Fruit fly (Drosophila melanogaster): ENCODE measurements around the gene CG6462.

The CG6462 gene

dm6 chr3L:6059062-6059708 lies 22.3 kb downstream of the CG6462 start, which contains the start of gene CG6592 (continued):
- TF ChIP-seq CG12769 (tag; optimal IDR thresholded peaks at IDR 0.05) (no peak), CG10274 (GFP tag; optimal IDR thresholded peaks at IDR 0.05) (no peak), Eip74EF (GFP tag; optimal IDR thresholded peaks at IDR 0.05) (peak in 1 of 2 experiments; percentile 24), Six4 (GFP tag; optimal IDR thresholded peaks at IDR 0.05) (no peak), CG6765 (GFP tag; optimal IDR thresholded peaks at IDR 0.05) (no peak), CTCF (GFP tag; optimal IDR thresholded peaks at IDR 0.05) (no peak), HmgD (GFP tag; optimal IDR thresholded peaks at IDR 0.05) (peak; percentile 48), CG31441 (GFP tag; IDR thresholded peaks at IDR 0.05) (0 out of 2 replicates have a peak, but pooled peaks have one; percentile 40), CG2712 (tag; optimal IDR thresholded peaks at IDR 0.05) (no peak), CG3847 (GFP tag; IDR thresholded peaks at IDR 0.05) (no peak), luna (GFP tag; optimal IDR thresholded peaks at IDR 0.05) (no peak), BEAF-32 (GFP tag; optimal IDR thresholded peaks at IDR 0.05) (peak; percentile 11), CG4820 (GFP tag; optimal IDR thresholded peaks at IDR 0.05) (peak; percentile 16), CG3163 (GFP tag; optimal IDR thresholded peaks at IDR 0.05) (no peak), CG11398 (GFP tag; optimal IDR thresholded peaks at IDR 0.05) (peak; percentile 24), Doc3 (GFP tag; IDR thresholded peaks at IDR 0.05; ENCODE audit: partially characterized antibody) (no peak), CG4404 (GFP tag; IDR thresholded peaks at IDR 0.05) (peak; percentile 49), CG8290 (GFP tag; optimal IDR thresholded peaks at IDR 0.05) (peak; percentile 81), CG8290 (tag; optimal IDR thresholded peaks at IDR 0.05) (peak; percentile 60 to 84), CG10959 (GFP tag; IDR thresholded peaks at IDR 0.05) (peak; percentile 49; the same call in 1 of the 2 replicates), CG12299 (tag; optimal IDR thresholded peaks at IDR 0.05) (no peak), CG1529 (GFP tag; optimal IDR thresholded peaks at IDR 0.05) (peak; percentile 13), MTF-1 (GFP tag; optimal IDR thresholded peaks at IDR 0.05; ENCODE audit: borderline replicate concordance) (no peak), CG16815 (GFP tag; optimal IDR thresholded peaks at IDR 0.05) (peak; percentile 79), Ada2b (GFP tag; IDR thresholded peaks at IDR 0.05) (no peak), Asciz (GFP tag; optimal IDR thresholded peaks at IDR 0.05) (no peak), dmrt11E (tag; optimal IDR thresholded peaks at IDR 0.05) (peak; percentile 78), Elba2 (GFP tag; optimal IDR thresholded peaks at IDR 0.05) (peak; percentile 65), CG18476 (GFP tag; optimal IDR thresholded peaks at IDR 0.05) (no peak), Bdp1 (GFP tag; optimal IDR thresholded peaks at IDR 0.05) (peak; percentile 9), fru (optimal IDR thresholded peaks at IDR 0.05) (no peak), HLHmδ (GFP tag; optimal IDR thresholded peaks at IDR 0.05) (no peak), seq (GFP tag; IDR thresholded peaks at IDR 0.05) (no peak), corto (GFP tag; optimal IDR thresholded peaks at IDR 0.05) (no peak), CG10431 (GFP tag; optimal IDR thresholded peaks at IDR 0.05) (peak; percentile 3), CG34422 (GFP tag; IDR thresholded peaks at IDR 0.05) (peak; percentile 22; the same call in 1 of the 3 replicates), az2 (GFP tag; optimal IDR thresholded peaks at IDR 0.05) (peak; percentile 17), psq (GFP tag; optimal IDR thresholded peaks at IDR 0.05) (no peak), NfI (GFP tag; optimal IDR thresholded peaks at IDR 0.05) (peak; percentile 51), Mad (GFP tag; optimal IDR thresholded peaks at IDR 0.05) (peak; percentile 45), nerfin-2 (GFP tag; IDR thresholded peaks at IDR 0.05; ENCODE audit: partially characterized antibody) (no peak), CG12744 (GFP tag; optimal IDR thresholded peaks at IDR 0.05) (peak; percentile 4), CG8089 (GFP tag; optimal IDR thresholded peaks at IDR 0.05) (peak; percentile 67), vfl (GFP tag; optimal IDR thresholded peaks at IDR 0.05) (no peak), nmo (GFP tag; optimal IDR thresholded peaks at IDR 0.05) (peak; percentile 59), Atf3 (GFP tag; optimal IDR thresholded peaks at IDR 0.05) (peak; percentile 6), CG12219 (GFP tag; optimal IDR thresholded peaks at IDR 0.05) (no peak), CG14014 (GFP tag; IDR thresholded peaks at IDR 0.05) (no peak), en (GFP tag; optimal IDR thresholded peaks at IDR 0.05) (no peak), shn (GFP tag; optimal IDR thresholded peaks at IDR 0.05) (peak; percentile 32), ap (GFP tag; IDR thresholded peaks at IDR 0.05) (no peak), eve (GFP tag; optimal IDR thresholded peaks at IDR 0.05) (no peak)
